Worm (Caenorhabditis elegans) whole organism, L4 larva: ENCODE results near the gene tre-5.

Experiments used
- F49E8.2 ChIP-seq: sonication (generic microtip); optimal IDR thresholded peaks from 2 replicates; lab custom pipeline; 2016; ENCODE audit warnings: missing compliant biosample characterization, mild to moderate bottlenecking, missing genetic modification characterization, borderline replicate concordance
- R02D3.7 ChIP-seq: fragments of 150-350 bp; sonication (generic microtip); optimal IDR thresholded peaks from 3 replicates; lab custom pipeline; 2014; ENCODE audit warnings: missing biosample characterization, missing genetic modification characterization
- T20F7.1 ChIP-seq: fragments of 200-800 bp; sonication (Bioruptor generic); optimal IDR thresholded peaks from 2 replicates; lab custom pipeline; 2018; ENCODE audit warnings: mild to moderate bottlenecking, missing genetic modification characterization, missing compliant biosample characterization
- Y105C5A.15 ChIP-seq: fragments of 200-800 bp; sonication (Bioruptor generic); IDR thresholded peaks from 2 replicates; pipeline ENCODE4 v1.3.6; 2022; ENCODE audit warnings: missing genetic modification characterization, missing compliant biosample characterization
- Y48G9A.11 ChIP-seq: fragments of 200-800 bp; sonication (Bioruptor generic); IDR thresholded peaks from 2 replicates; pipeline ENCODE4 v1.3.6; 2022; ENCODE audit warnings: missing genetic modification reagents, missing genetic modification characterization, missing compliant biosample characterization
- Y75B8A.6 ChIP-seq: fragments of 200-800 bp; sonication (Bioruptor generic); IDR thresholded peaks from 2 replicates; pipeline ENCODE4 v1.3.6; 2022; ENCODE audit warnings: missing genetic modification reagents, missing genetic modification characterization, missing compliant biosample characterization
- ZK337.2 ChIP-seq: fragments of 200-800 bp; sonication (Bioruptor generic); IDR thresholded peaks from 2 replicates; pipeline ENCODE4 v1.3.6; 2022; ENCODE audit warnings: missing genetic modification reagents, missing genetic modification characterization, missing compliant biosample characterization
- arid-1 ChIP-seq: fragments of 200-800 bp; sonication (Bioruptor generic); conservative IDR thresholded peaks from 2 replicates; pipeline ENCODE4 v1.3.6; 2022; ENCODE audit warnings: missing genetic modification reagents, missing genetic modification characterization, missing compliant biosample characterization
- ces-1 ChIP-seq: fragments of 150-350 bp; sonication (generic microtip); optimal IDR thresholded peaks from 4 replicates; lab custom pipeline; 2014; ENCODE audit warnings: missing biosample characterization, missing genetic modification reagents, missing genetic modification characterization
- ctbp-1 ChIP-seq: fragments of 200-800 bp; sonication (Bioruptor generic); IDR thresholded peaks from 2 replicates; pipeline ENCODE4 v1.3.6; 2022; ENCODE audit warnings: missing genetic modification reagents, missing genetic modification characterization, missing compliant biosample characterization
- daf-16 ChIP-seq, 3 experiments: sonication (generic microtip); optimal IDR thresholded peaks; 2 replicates each; lab custom pipeline; 2016 to 2017; ENCODE audit warnings: missing genetic modification characterization in 3 of 3, missing genetic modification reagents in 3 of 3, mild to moderate bottlenecking in 2 of 3, missing compliant biosample characterization in 2 of 3, missing biosample characterization in 1 of 3, moderate library complexity in 1 of 3
- dmd-8 ChIP-seq: fragments of 200-800 bp; sonication (Bioruptor generic); IDR thresholded peaks from 2 replicates; pipeline ENCODE4 v1.3.6; 2022; ENCODE audit warnings: missing genetic modification characterization, missing compliant biosample characterization
- dpl-1 ChIP-seq: fragments of 150-350 bp; optimal IDR thresholded peaks from 2 replicates; lab custom pipeline; 2014; ENCODE audit warnings: missing biosample characterization, missing genetic modification reagents, missing genetic modification characterization
- dve-1 ChIP-seq: sonication (generic microtip); optimal IDR thresholded peaks from 2 replicates; lab custom pipeline; 2017; ENCODE audit warnings: antibody characterized with exemption, mild to moderate bottlenecking, missing genetic modification characterization, missing compliant biosample characterization; ENCODE audit not compliant: insufficient read depth
- fkh-10 ChIP-seq: fragments of 150-350 bp; optimal IDR thresholded peaks from 2 replicates; lab custom pipeline; 2014; ENCODE audit warnings: missing biosample characterization, missing genetic modification reagents, missing genetic modification characterization
- hif-1 ChIP-seq, 2 experiments: sonication (generic microtip); optimal IDR thresholded peaks; 2 replicates each; lab custom pipeline; 2016 to 2017; ENCODE audit warnings: missing compliant biosample characterization in 2 of 2, missing genetic modification characterization in 2 of 2, missing genetic modification reagents in 2 of 2, missing genotype in 2 of 2, mild to moderate bottlenecking in 1 of 2
- hlh-11 ChIP-seq: fragments of 200-800 bp; sonication (Bioruptor generic); optimal IDR thresholded peaks from 2 replicates; lab custom pipeline; 2018; ENCODE audit warnings: mild to moderate bottlenecking, missing genetic modification characterization, missing compliant biosample characterization
- hlh-30 ChIP-seq: sonication (generic microtip); optimal IDR thresholded peaks from 2 replicates; lab custom pipeline; 2017; ENCODE audit warnings: antibody characterized with exemption, mild to moderate bottlenecking, missing genetic modification characterization, missing compliant biosample characterization; ENCODE audit not compliant: insufficient read depth
- hmg-1.1 ChIP-seq: fragments of 200-800 bp; sonication (Bioruptor generic); IDR thresholded peaks from 2 replicates; pipeline ENCODE4 v1.3.6; 2022; ENCODE audit warnings: missing genetic modification reagents, missing genetic modification characterization, missing compliant biosample characterization
- lin-38 ChIP-seq: fragments of 200-800 bp; sonication (Bioruptor generic); IDR thresholded peaks from 2 replicates; pipeline ENCODE4 v1.3.6; 2022; ENCODE audit warnings: missing genetic modification reagents, missing genetic modification characterization, missing compliant biosample characterization
- lin-39 ChIP-seq: fragments of 150-350 bp; optimal IDR thresholded peaks from 2 replicates; lab custom pipeline; 2014; ENCODE audit warnings: missing biosample characterization, missing genetic modification reagents, missing genetic modification characterization
- lir-3 ChIP-seq: sonication (generic microtip); optimal IDR thresholded peaks from 2 replicates; lab custom pipeline; 2016; ENCODE audit warnings: mild to moderate bottlenecking, missing genetic modification characterization, missing compliant biosample characterization
- lsy-2 ChIP-seq, 2 experiments: fragments of 150-350 bp in 1 of 2; sonication (generic microtip) in 1 of 2; optimal IDR thresholded peaks; 2 replicates each; lab custom pipeline; 2014 to 2017; ENCODE audit warnings: missing biosample characterization in 2 of 2, missing genetic modification characterization in 2 of 2
- mep-1 ChIP-seq: fragments of 150-350 bp; sonication (generic microtip); optimal IDR thresholded peaks from 3 replicates; lab custom pipeline; 2014; ENCODE audit warnings: missing biosample characterization, missing genetic modification characterization
- mxl-2 ChIP-seq: fragments of 200-800 bp; sonication (Bioruptor generic); conservative IDR thresholded peaks from 2 replicates; pipeline ENCODE4 v1.3.6; 2022; ENCODE audit warnings: missing genetic modification reagents, missing genetic modification characterization, missing compliant biosample characterization
- nhr-102 ChIP-seq: sonication (generic microtip); optimal IDR thresholded peaks from 2 replicates; lab custom pipeline; 2016; ENCODE audit warnings: mild to moderate bottlenecking, missing genetic modification characterization, moderate library complexity, missing compliant biosample characterization
- nhr-25 ChIP-seq: sonication (generic microtip); optimal IDR thresholded peaks from 2 replicates; lab custom pipeline; 2017; ENCODE audit warnings: missing genetic modification characterization, mild to moderate bottlenecking, missing compliant biosample characterization, antibody characterized with exemption, moderate library complexity, borderline replicate concordance; ENCODE audit not compliant: insufficient read depth
- rbr-2 ChIP-seq: sonication (generic microtip); optimal IDR thresholded peaks from 2 replicates; lab custom pipeline; 2016; ENCODE audit warnings: missing genotype, missing genetic modification characterization, missing compliant biosample characterization
- saeg-2 ChIP-seq: fragments of 200-800 bp; sonication (Bioruptor generic); IDR thresholded peaks from 2 replicates; pipeline ENCODE4 v1.3.6; 2022; ENCODE audit warnings: missing genetic modification reagents, missing genetic modification characterization, missing compliant biosample characterization
- set-16 ChIP-seq: fragments of 200-800 bp; sonication (Bioruptor generic); IDR thresholded peaks from 2 replicates; pipeline ENCODE4 v1.3.6; 2022; ENCODE audit warnings: missing genetic modification reagents, missing genetic modification characterization, missing compliant biosample characterization
- skn-1 ChIP-seq: fragments of 150-350 bp; optimal IDR thresholded peaks from 2 replicates; lab custom pipeline; 2014; ENCODE audit warnings: missing biosample characterization, missing genetic modification characterization
- snpc-4 ChIP-seq: fragments of 150-350 bp; optimal IDR thresholded peaks from 2 replicates; lab custom pipeline; 2014; ENCODE audit warnings: missing biosample characterization, missing genetic modification characterization
- spr-1 ChIP-seq: sonication (generic microtip); optimal IDR thresholded peaks from 2 replicates; lab custom pipeline; 2016; ENCODE audit warnings: mild to moderate bottlenecking, missing genetic modification characterization, missing compliant biosample characterization
- ztf-7 ChIP-seq: fragments of 150-350 bp; optimal IDR thresholded peaks from 2 replicates; lab custom pipeline; 2014; ENCODE audit warnings: missing biosample characterization, missing genetic modification characterization

The tre-5 gene

DNA sequence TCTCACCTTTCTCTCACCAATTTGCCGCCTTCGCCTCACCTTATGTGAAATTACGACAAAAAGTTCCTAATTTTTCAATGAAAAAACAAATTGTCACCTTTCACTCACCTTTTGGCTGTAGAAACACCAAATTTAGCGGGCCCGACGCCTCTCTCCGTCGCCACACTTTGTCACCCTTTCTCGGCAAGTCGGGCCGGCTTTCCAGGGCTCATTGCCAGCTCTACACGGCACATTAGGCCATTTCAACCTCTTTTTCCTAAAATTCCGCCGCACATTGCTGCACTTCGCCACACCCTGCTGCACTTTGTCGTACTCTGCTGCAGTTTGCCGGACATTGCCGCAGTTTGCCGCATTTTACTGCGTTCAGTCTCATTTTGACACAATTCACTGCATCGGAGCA lies 46.1 kb upstream of the tre-5 start (continued):
- no peak for TF ChIP-seq saeg-2 (GFP tag; lab: Robert Waterston, UW)

DNA sequence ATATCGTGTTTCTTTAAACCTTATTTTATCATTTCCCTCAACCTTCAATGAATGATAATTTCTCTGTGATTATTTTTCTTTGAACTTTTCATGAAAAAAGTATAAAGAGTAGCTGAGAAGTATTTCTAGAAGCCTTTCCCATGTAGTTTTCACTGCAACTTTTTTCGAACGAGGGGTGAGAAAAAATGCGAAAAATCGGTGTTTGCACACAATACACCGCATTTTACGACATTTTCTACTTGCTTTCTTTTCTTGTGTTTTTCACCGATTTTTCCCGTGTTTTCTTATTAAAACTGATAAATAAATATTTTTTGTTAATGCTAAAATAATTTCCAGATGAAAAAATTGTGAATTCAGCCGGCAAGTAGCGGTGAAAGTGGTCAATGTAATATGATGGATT lies 43.8 kb upstream of the tre-5 start, which contains the start of gene C50D2.10:
C50D2.10 (plus strand) TSS at position 245 of the 400 bp plus-strand sequence.
- TF ChIP-seq Y48G9A.11 (GFP tag; lab: Robert Waterston, UW), result peak; percentile 68

DNA sequence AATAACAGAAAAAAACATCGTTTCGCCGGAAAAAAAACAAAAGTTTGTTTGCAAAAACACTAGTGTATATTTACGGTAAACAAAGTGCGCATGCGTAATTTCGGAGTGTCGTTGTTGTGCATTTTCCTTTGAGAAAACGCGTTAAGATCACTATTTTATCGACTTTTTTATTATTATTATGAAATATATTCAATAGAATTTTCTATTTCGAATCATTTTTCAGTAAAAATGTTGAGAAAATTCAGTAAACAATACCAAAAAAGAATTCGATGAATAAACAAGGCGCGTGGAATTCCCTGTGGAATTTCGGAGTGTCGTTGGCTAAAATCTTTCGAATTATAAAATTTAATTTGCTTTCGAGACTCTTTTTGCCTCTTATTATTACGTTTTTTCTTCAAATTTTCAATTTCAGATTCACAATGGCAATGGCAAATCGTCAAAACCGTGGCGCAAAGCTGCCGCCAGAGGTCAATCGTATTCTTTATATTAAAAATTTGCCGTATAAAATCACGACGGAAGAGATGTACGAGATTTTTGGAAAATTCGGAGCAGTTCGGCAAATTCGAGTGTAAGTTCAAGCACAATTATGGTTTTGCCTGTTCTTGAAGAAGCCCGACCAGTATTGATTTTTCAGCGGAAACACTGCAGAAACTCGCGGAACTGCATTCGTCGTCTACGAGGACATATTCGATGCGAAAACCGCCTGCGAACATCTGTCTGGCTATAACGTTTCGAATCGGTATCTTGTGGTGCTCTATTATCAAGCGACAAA lies 43.1 kb upstream of the tre-5 start, which contains the start of the genes luc-7L3 and sftb-6:
luc-7L3 (minus strand) TSS at position 36 of the 772 bp plus-strand sequence.
sftb-6 (plus strand) TSS at position 413 of the 772 bp plus-strand sequence.
- peak; percentile 48 for TF ChIP-seq rbr-2 (tag; lab: Kevin White, UChicago)
- TF ChIP-seq lin-38, result peak; percentile 26
- TF ChIP-seq hlh-30 (tag; lab: Kevin White, UChicago), result peak; percentile 21
- TF ChIP-seq T20F7.1 (GFP tag; lab: Kevin White, UChicago), result peak; percentile 100
- TF ChIP-seq hmg-1.1 (GFP tag; lab: Robert Waterston, UW), result peak; percentile 29; the same call in 1 of the 2 replicates
- TF ChIP-seq dpl-1 (GFP tag; lab: Kevin White, UChicago), result peak; percentile 64
- TF ChIP-seq dve-1, result peak; percentile 37
- no peak for TF ChIP-seq daf-16 (GFP tag; optimal IDR thresholded peaks at IDR 0.05; lab: Kevin White, UChicago)
- peak; percentile 72 for TF ChIP-seq daf-16 (tag; optimal IDR thresholded peaks at IDR 0.05; lab: Kevin White, UChicago)
- no peak for TF ChIP-seq snpc-4 (tag; lab: Kevin White, UChicago)
- no peak for TF ChIP-seq nhr-25
- peak; percentile 97 for TF ChIP-seq Y48G9A.11 (GFP tag; lab: Robert Waterston, UW)
- no peak for TF ChIP-seq skn-1 (tag; lab: Kevin White, UChicago)
- TF ChIP-seq arid-1 (GFP tag; lab: Robert Waterston, UW), result no peak
- peak; percentile 83 for TF ChIP-seq R02D3.7 (tag; lab: Kevin White, UChicago)
- TF ChIP-seq lsy-2 (tag; optimal IDR thresholded peaks at IDR 0.05; lab: Kevin White, UChicago), result peak in 1 of 2 experiments; percentile 72
- TF ChIP-seq mep-1, result peak; percentile 56
- peak; percentile 25 for TF ChIP-seq fkh-10 (GFP tag; lab: Kevin White, UChicago)
- TF ChIP-seq Y105C5A.15, result no peak
- TF ChIP-seq hif-1 (tag; optimal IDR thresholded peaks at IDR 0.05; lab: Kevin White, UChicago), result peak in 1 of 2 experiments; percentile 7
- TF ChIP-seq hlh-11 (tag; lab: Kevin White, UChicago), result no peak
- no peak for TF ChIP-seq Y75B8A.6 (GFP tag; lab: Robert Waterston, UW)
- 0 out of 2 replicates have a peak, but pooled peaks have one; percentile 19 for TF ChIP-seq ctbp-1

DNA sequence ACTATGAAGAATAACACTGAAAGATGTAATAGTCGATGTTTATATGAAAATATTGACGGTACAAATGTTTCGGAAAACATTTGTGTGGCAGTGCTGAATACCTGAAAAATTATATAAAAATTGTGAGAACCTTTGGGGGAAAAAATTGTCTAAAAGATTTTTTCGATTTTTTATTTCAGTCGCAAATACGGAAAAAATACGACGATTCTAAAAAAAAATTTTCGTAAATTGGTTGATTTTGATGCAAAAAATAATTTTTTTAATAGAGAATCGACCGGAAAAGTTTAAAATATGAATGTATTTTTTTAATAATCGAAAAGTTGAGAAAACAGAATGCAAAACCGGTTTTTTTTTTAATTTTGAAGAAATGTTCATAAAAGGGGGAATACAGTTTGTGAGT lies 40.1 kb upstream of the tre-5 start, which contains the start of gene C50D2.7:
C50D2.7 (minus strand) TSS at position 101 of the 400 bp plus-strand sequence.
- no peak for TF ChIP-seq mep-1
- TF ChIP-seq spr-1, result no peak
- no peak for TF ChIP-seq ces-1 (GFP tag; lab: Kevin White, UChicago)
- no peak for TF ChIP-seq F49E8.2 (tag; lab: Kevin White, UChicago)
- TF ChIP-seq nhr-102 (tag; lab: Kevin White, UChicago), result no peak
- no peak for TF ChIP-seq set-16
- no peak for TF ChIP-seq lir-3 (tag; lab: Kevin White, UChicago)
- TF ChIP-seq lin-39, result no peak
- TF ChIP-seq rbr-2 (tag; lab: Kevin White, UChicago), result no peak
- TF ChIP-seq mxl-2, result no peak
- no peak for TF ChIP-seq dmd-8 (GFP tag; lab: Robert Waterston, UW)
- TF ChIP-seq ZK337.2, result no peak
- TF ChIP-seq ztf-7 (tag; lab: Kevin White, UChicago), result no peak
